Worm (Caenorhabditis elegans) whole organism, L1 larva: Measurements from ENCODE around the gene C45G9.11.

ENCODE experiments used
- alr-1 ChIP-seq: fragments of 200-800 bp; sonication (Bioruptor generic); optimal IDR thresholded peaks from 2 replicates; lab custom pipeline; 2018; ENCODE audit warnings: borderline replicate concordance, mild to moderate bottlenecking, missing genetic modification characterization, missing compliant biosample characterization
- ama-1 ChIP-seq: fragments of 150-350 bp; optimal IDR thresholded peaks from 2 replicates; lab custom pipeline; 2014
- nhr-11 ChIP-seq: fragments of 150-350 bp; optimal IDR thresholded peaks from 2 replicates; lab custom pipeline; 2014; ENCODE audit warnings: missing biosample characterization, missing genetic modification characterization
- nhr-19 ChIP-seq: fragments of 200-800 bp; sonication (Bioruptor generic); conservative IDR thresholded peaks from 2 replicates; pipeline ENCODE4 v1.3.6; 2022; ENCODE audit warnings: missing genetic modification characterization, missing compliant biosample characterization
- nhr-90 ChIP-seq: sonication (generic microtip); optimal IDR thresholded peaks from 2 replicates; lab custom pipeline; 2016; ENCODE audit warnings: mild to moderate bottlenecking, missing genetic modification characterization, missing compliant biosample characterization; ENCODE audit not compliant: poor library complexity
- sptf-1 ChIP-seq: fragments of 150-350 bp; optimal IDR thresholded peaks from 2 replicates; lab custom pipeline; 2014; ENCODE audit warnings: missing biosample characterization, missing genetic modification characterization
- ztf-4 ChIP-seq: fragments of 150-350 bp; optimal IDR thresholded peaks from 2 replicates; lab custom pipeline; 2014; ENCODE audit warnings: missing biosample characterization, missing genetic modification characterization

ce11 chrIII:5042112-5042511 lies 26.4 kb downstream of the C45G9.11 start, which contains the start of gene nlp-43:
- TF ChIP-seq nhr-19 (GFP tag; lab: Robert Waterston, UW), result no peak
- TF ChIP-seq nhr-90, result no peak
- TF ChIP-seq ztf-4, result no peak
- no peak for TF ChIP-seq nhr-11 (tag; lab: Kevin White, UChicago)
- no peak for TF ChIP-seq sptf-1 (tag; lab: Kevin White, UChicago)
- no peak for TF ChIP-seq ama-1 (lab: Kevin White, UChicago)
- no peak for TF ChIP-seq alr-1 (tag; lab: Kevin White, UChicago)
